Fruit fly (Drosophila melanogaster) whole organism, embryonic: ENCODE data around the gene CG5386.
A peak's percentile ranks its signal among the peaks of the same experiment; 100 is the strongest.

Experiments
- Bgb ChIP-seq: fragments of 200-800 bp; sonication (Bioruptor generic); IDR thresholded peaks from 2 replicates; pipeline ENCODE4 v1.3.6; 2022; ENCODE audit warnings: missing biosample characterization, missing genetic modification characterization; ENCODE audit not compliant: partially characterized antibody
- C15 ChIP-seq: fragments of 200-800 bp; sonication (Bioruptor generic); IDR thresholded peaks from 3 replicates; pipeline ENCODE4 v1.3.6; 2022; ENCODE audit warnings: missing biosample characterization, missing genetic modification characterization
- CG10654 ChIP-seq: fragments of 200-800 bp; sonication (Bioruptor generic); optimal IDR thresholded peaks from 2 replicates; lab custom pipeline; 2016; ENCODE audit warnings: missing biosample characterization, missing genetic modification characterization
- CG11695 ChIP-seq: fragments of 200-800 bp; sonication (Bioruptor generic); IDR thresholded peaks from 3 replicates; pipeline ENCODE4 v1.3.6; 2022; ENCODE audit warnings: missing biosample characterization, missing genetic modification characterization
- CG12391 ChIP-seq: fragments of 200-800 bp; sonication (Bioruptor generic); optimal IDR thresholded peaks from 3 replicates; lab custom pipeline; 2018; ENCODE audit warnings: missing biosample characterization, mild to moderate bottlenecking, missing genetic modification characterization, moderate library complexity
- CG14710 ChIP-seq: fragments of 200-800 bp; sonication (Bioruptor generic); optimal IDR thresholded peaks from 3 replicates; lab custom pipeline; 2019; ENCODE audit warnings: missing biosample characterization, mild to moderate bottlenecking, missing genetic modification characterization, moderate library complexity
- CG15073 ChIP-seq: fragments of 200-800 bp; sonication (Bioruptor generic); optimal IDR thresholded peaks from 2 replicates; lab custom pipeline; 2016; ENCODE audit warnings: missing biosample characterization, missing genetic modification characterization
- CG16863 ChIP-seq: fragments of 200-800 bp; sonication (Bioruptor generic); optimal IDR thresholded peaks from 3 replicates; lab custom pipeline; 2016; ENCODE audit warnings: missing biosample characterization, missing genetic modification characterization
- CG17612 ChIP-seq: fragments of 200-800 bp; sonication (Bioruptor generic); IDR thresholded peaks from 2 replicates; pipeline ENCODE4 v1.3.6; 2022; ENCODE audit warnings: missing biosample characterization, missing genetic modification characterization
- CG18476 ChIP-seq: fragments of 200-800 bp; sonication (Bioruptor generic); optimal IDR thresholded peaks from 2 replicates; lab custom pipeline; 2016; ENCODE audit warnings: missing biosample characterization, mild to moderate bottlenecking, missing genetic modification characterization
- CG2678 ChIP-seq: fragments of 200-800 bp; sonication (Bioruptor generic); optimal IDR thresholded peaks from 3 replicates; lab custom pipeline; 2019; ENCODE audit warnings: missing biosample characterization, mild to moderate bottlenecking, missing genetic modification characterization, moderate library complexity
- CG3065 ChIP-seq: fragments of 200-800 bp; sonication (Bioruptor generic); optimal IDR thresholded peaks from 2 replicates; lab custom pipeline; 2016; ENCODE audit warnings: missing biosample characterization, missing genetic modification characterization
- CG3163 ChIP-seq: fragments of 200-800 bp; sonication (Bioruptor generic); optimal IDR thresholded peaks from 3 replicates; lab custom pipeline; 2016; ENCODE audit warnings: missing biosample characterization, missing genetic modification characterization
- CG4404 ChIP-seq: fragments of 200-800 bp; sonication (Bioruptor generic); IDR thresholded peaks from 2 replicates; pipeline ENCODE4 v1.3.6; 2022; ENCODE audit warnings: missing biosample characterization, missing genetic modification characterization
- CG4424 ChIP-seq: fragments of 200-800 bp; sonication (Bioruptor generic); optimal IDR thresholded peaks from 3 replicates; lab custom pipeline; 2016; ENCODE audit warnings: missing biosample characterization, missing genetic modification characterization
- CG6854 ChIP-seq: fragments of 200-800 bp; sonication (Bioruptor generic); optimal IDR thresholded peaks from 3 replicates; lab custom pipeline; 2017; ENCODE audit warnings: missing biosample characterization, mild to moderate bottlenecking, missing genetic modification characterization
- CG7987 ChIP-seq: fragments of 200-800 bp; sonication (Bioruptor generic); optimal IDR thresholded peaks from 2 replicates; lab custom pipeline; 2018; ENCODE audit warnings: missing biosample characterization, mild to moderate bottlenecking, missing genetic modification characterization, moderate library complexity
- CG8478 ChIP-seq: fragments of >200 bp; optimal IDR thresholded peaks from 2 replicates; lab custom pipeline; 2018
- CG9797 ChIP-seq: fragments of 200-800 bp; sonication (Bioruptor generic); optimal IDR thresholded peaks from 3 replicates; lab custom pipeline; 2018; ENCODE audit warnings: missing biosample characterization, mild to moderate bottlenecking, missing genetic modification characterization
- CrebB ChIP-seq: fragments of 200-800 bp; sonication (Bioruptor generic); optimal IDR thresholded peaks from 3 replicates; lab custom pipeline; 2018; ENCODE audit warnings: missing biosample characterization, mild to moderate bottlenecking, missing genetic modification characterization
- D19A ChIP-seq: fragments of 200-800 bp; optimal IDR thresholded peaks from 3 replicates; lab custom pipeline; 2019; ENCODE audit warnings: missing biosample characterization, mild to moderate bottlenecking, missing genetic modification characterization, moderate library complexity
- Drgx ChIP-seq: fragments of 200-800 bp; sonication (Bioruptor generic); IDR thresholded peaks from 2 replicates; pipeline ENCODE4 v1.3.6; 2022; ENCODE audit warnings: missing biosample characterization, missing genetic modification characterization
- E2f2 ChIP-seq: fragments of 200-800 bp; sonication (Bioruptor generic); IDR thresholded peaks from 2 replicates; pipeline ENCODE4 v1.3.6; 2022; ENCODE audit warnings: missing biosample characterization, missing genetic modification characterization
- H15 ChIP-seq: fragments of 200-800 bp; sonication (Bioruptor generic); IDR thresholded peaks from 3 replicates; pipeline ENCODE4 v1.3.6; 2022; ENCODE audit warnings: missing biosample characterization, missing genetic modification characterization
- HLHmδ ChIP-seq: fragments of 200-800 bp; sonication (Bioruptor generic); optimal IDR thresholded peaks from 2 replicates; lab custom pipeline; 2018; ENCODE audit warnings: missing biosample characterization, mild to moderate bottlenecking, missing genetic modification characterization, moderate library complexity
- HmgD ChIP-seq: fragments of 200-800 bp; sonication (Bioruptor generic); optimal IDR thresholded peaks from 3 replicates; lab custom pipeline; 2016; ENCODE audit warnings: missing biosample characterization, missing genetic modification characterization
- HmgZ ChIP-seq: fragments of 200-800 bp; sonication (Bioruptor generic); optimal IDR thresholded peaks from 2 replicates; lab custom pipeline; 2018; ENCODE audit warnings: missing biosample characterization, mild to moderate bottlenecking, missing genetic modification characterization
- Hr3 ChIP-seq: fragments of 200-800 bp; sonication (Bioruptor generic); optimal IDR thresholded peaks from 3 replicates; lab custom pipeline; 2016; ENCODE audit warnings: missing biosample characterization, missing genetic modification characterization
- Rfx ChIP-seq: fragments of 200-800 bp; sonication (Bioruptor generic); IDR thresholded peaks from 2 replicates; pipeline ENCODE4 v1.3.6; 2022; ENCODE audit warnings: missing biosample characterization, missing genetic modification characterization
- Scr ChIP-seq: fragments of 200-800 bp; sonication (Bioruptor generic); IDR thresholded peaks from 2 replicates; pipeline ENCODE4 v1.3.6; 2022; ENCODE audit warnings: missing biosample characterization, missing genetic modification characterization; ENCODE audit not compliant: partially characterized antibody
- Tbp ChIP-seq: fragments of >200 bp; optimal IDR thresholded peaks from 2 replicates; lab custom pipeline; 2018; ENCODE audit warnings: missing biosample characterization, missing genetic modification characterization
- ara ChIP-seq: fragments of 200-800 bp; sonication (Bioruptor generic); IDR thresholded peaks from 2 replicates; pipeline ENCODE4 v1.3.6; 2022; ENCODE audit warnings: missing biosample characterization, missing genetic modification characterization
- crc ChIP-seq: fragments of 200-800 bp; sonication (Bioruptor generic); optimal IDR thresholded peaks from 2 replicates; lab custom pipeline; 2016; ENCODE audit warnings: missing biosample characterization, missing genetic modification characterization
- dan ChIP-seq: fragments of 200-800 bp; sonication (Bioruptor generic); IDR thresholded peaks from 2 replicates; pipeline ENCODE4 v1.3.6; 2022; ENCODE audit warnings: missing biosample characterization, missing genetic modification characterization
- dmrt99B ChIP-seq: fragments of 200-800 bp; sonication (Bioruptor generic); optimal IDR thresholded peaks from 2 replicates; lab custom pipeline; 2018; ENCODE audit warnings: missing biosample characterization, mild to moderate bottlenecking, missing genetic modification characterization, moderate library complexity
- fu2 ChIP-seq: fragments of 200-800 bp; sonication (Bioruptor generic); optimal IDR thresholded peaks from 2 replicates; lab custom pipeline; 2016; ENCODE audit warnings: missing biosample characterization, missing genetic modification characterization
- gcm ChIP-seq: fragments of 200-800 bp; sonication (Bioruptor generic); optimal IDR thresholded peaks from 2 replicates; lab custom pipeline; 2019; ENCODE audit warnings: missing biosample characterization, mild to moderate bottlenecking, missing genetic modification characterization, moderate library complexity
- grau ChIP-seq: fragments of 200-800 bp; optimal IDR thresholded peaks from 3 replicates; lab custom pipeline; 2019; ENCODE audit warnings: missing biosample characterization, mild to moderate bottlenecking, missing genetic modification characterization, moderate library complexity
- grn ChIP-seq: fragments of 200-800 bp; sonication (Bioruptor generic); optimal IDR thresholded peaks from 3 replicates; lab custom pipeline; 2017; ENCODE audit warnings: missing biosample characterization, missing genetic modification characterization
- hbn ChIP-seq: fragments of 200-800 bp; sonication (Bioruptor generic); IDR thresholded peaks from 2 replicates; pipeline ENCODE4 v1.3.6; 2022; ENCODE audit warnings: missing biosample characterization, missing genetic modification characterization; ENCODE audit not compliant: partially characterized antibody
- ind ChIP-seq: fragments of 200-800 bp; sonication (Bioruptor generic); optimal IDR thresholded peaks from 3 replicates; lab custom pipeline; 2016; ENCODE audit warnings: missing biosample characterization, missing genetic modification characterization
- mam ChIP-seq: fragments of 200-800 bp; sonication (Bioruptor generic); optimal IDR thresholded peaks from 3 replicates; lab custom pipeline; 2016; ENCODE audit warnings: missing biosample characterization, missing genetic modification characterization
- oc ChIP-seq: fragments of 200-800 bp; sonication (Bioruptor generic); optimal IDR thresholded peaks from 2 replicates; lab custom pipeline; 2018; ENCODE audit warnings: missing biosample characterization, mild to moderate bottlenecking, missing genetic modification characterization, moderate library complexity
- phol ChIP-seq: fragments of 200-800 bp; sonication (Bioruptor generic); optimal IDR thresholded peaks from 3 replicates; lab custom pipeline; 2018; ENCODE audit warnings: missing biosample characterization, mild to moderate bottlenecking, missing genetic modification characterization, moderate library complexity
- psq ChIP-seq: fragments of 200-800 bp; sonication (Bioruptor generic); optimal IDR thresholded peaks from 2 replicates; lab custom pipeline; 2017; ENCODE audit warnings: missing biosample characterization, missing genetic modification characterization
- slp2 ChIP-seq: fragments of 200-800 bp; sonication (Bioruptor generic); optimal IDR thresholded peaks from 2 replicates; lab custom pipeline; 2016; ENCODE audit warnings: missing biosample characterization, missing genetic modification characterization
- tgo ChIP-seq: fragments of 200-800 bp; sonication (Bioruptor generic); IDR thresholded peaks from 3 replicates; pipeline ENCODE4 v1.3.6; 2022; ENCODE audit warnings: missing biosample characterization, missing genetic modification characterization
- tll ChIP-seq, 2 experiments: fragments of 200-800 bp in 1 of 2; fragments of >200 bp in 1 of 2; sonication (Bioruptor generic) in 1 of 2; optimal IDR thresholded peaks; 2 replicates each; lab custom pipeline; 2017 to 2019; ENCODE audit warnings: missing biosample characterization in 2 of 2, missing genetic modification characterization in 2 of 2, mild to moderate bottlenecking in 1 of 2, moderate library complexity in 1 of 2
- twi ChIP-seq: fragments of 200-800 bp; optimal IDR thresholded peaks from 2 replicates; lab custom pipeline; 2019; ENCODE audit warnings: missing biosample characterization, mild to moderate bottlenecking, missing genetic modification characterization, moderate library complexity
- wor ChIP-seq: fragments of 200-800 bp; sonication (Bioruptor generic); IDR thresholded peaks from 2 replicates; pipeline ENCODE4 v1.3.6; 2022; ENCODE audit warnings: missing biosample characterization, missing genetic modification characterization

The CG5386 gene

DNA sequence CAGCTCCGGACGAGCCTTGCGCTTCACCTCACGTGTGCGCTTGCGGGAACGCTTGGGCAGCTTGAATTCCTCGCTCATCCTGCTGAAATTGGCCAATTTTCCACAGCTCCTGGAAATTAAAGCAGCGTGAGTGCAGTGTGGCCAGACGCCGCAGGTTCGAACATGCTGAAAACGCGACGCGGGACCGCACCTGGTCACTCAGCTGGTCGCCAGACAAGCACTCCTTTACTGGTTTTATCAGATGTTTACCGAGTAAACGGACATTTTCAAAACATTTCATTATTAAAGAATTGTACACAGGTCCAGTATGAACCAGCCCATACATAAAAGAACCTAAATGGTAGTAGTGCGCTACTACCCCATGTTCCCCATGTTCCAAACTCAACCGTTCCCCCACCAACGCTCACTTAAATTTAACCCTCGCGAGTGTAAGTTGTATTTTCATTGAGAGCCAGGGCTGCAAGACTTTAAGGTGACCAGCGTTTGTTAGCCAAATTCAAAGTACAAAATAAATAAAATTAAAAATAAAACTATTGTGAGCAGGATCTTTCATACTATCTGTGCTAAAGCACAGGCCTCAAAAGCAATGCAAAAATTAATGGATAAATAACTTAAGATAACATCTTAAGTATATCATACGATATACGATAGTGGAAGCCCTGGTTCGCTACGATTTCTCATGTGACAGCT is 20.3 kb upstream of the CG5386 start, which contains the start of the genes JMJD6, CG7071 and Muted (continued):
- TF ChIP-seq dmrt99B (tag; lab: Kevin White, UChicago) (peak; percentile 78), CG4404 (GFP tag; lab: Robert Waterston, UW) (peak; percentile 91), crc (GFP tag; lab: Kevin White, UChicago) (peak; percentile 77), CG18476 (GFP tag; lab: Kevin White, UChicago) (peak; percentile 89), H15 (GFP tag; lab: Robert Waterston, UW) (peak; percentile 87), Tbp (GFP tag; lab: Kevin White, UChicago) (peak; percentile 42), oc (tag; lab: Kevin White, UChicago) (peak; percentile 81), CG14710 (peak; percentile 94), HLHmδ (GFP tag; lab: Kevin White, UChicago) (no peak), HmgD (GFP tag; lab: Kevin White, UChicago) (peak; percentile 78), grau (tag; lab: Kevin White, UChicago) (peak; percentile 83), CG2678 (tag; lab: Kevin White, UChicago) (peak; percentile 92), Scr (GFP tag; lab: Robert Waterston, UW) (peak; percentile 89), CG11695 (GFP tag; lab: Robert Waterston, UW) (peak; percentile 87), CG3065 (peak; percentile 78), CG3163 (GFP tag; lab: Kevin White, UChicago) (peak; percentile 33), CG10654 (peak; percentile 86), CG7987 (GFP tag; lab: Kevin White, UChicago) (peak; percentile 86), CG8478 (lab: Kevin White, UChicago) (no peak), psq (peak; percentile 81), CG12391 (tag; lab: Kevin White, UChicago) (peak; percentile 97), tll (GFP tag; optimal IDR thresholded peaks at IDR 0.05; lab: Kevin White, UChicago) (peak in 1 of 2 experiments; percentile 11), CG15073 (GFP tag; lab: Kevin White, UChicago) (no peak), Drgx (GFP tag; lab: Robert Waterston, UW) (peak; percentile 85), grn (peak; percentile 98), ind (GFP tag; lab: Kevin White, UChicago) (peak; percentile 93), CG16863 (GFP tag; lab: Kevin White, UChicago) (peak; percentile 86), C15 (GFP tag; lab: Robert Waterston, UW) (peak; percentile 74), CrebB (peak; percentile 77), mam (GFP tag; lab: Kevin White, UChicago) (peak; percentile 93), Hr3 (GFP tag; lab: Kevin White, UChicago) (peak; percentile 92), twi (tag; lab: Kevin White, UChicago) (peak; percentile 77), gcm (peak; percentile 88), E2f2 (GFP tag; lab: Robert Waterston, UW) (peak; percentile 79), CG17612 (GFP tag; lab: Robert Waterston, UW) (peak; percentile 81), dan (GFP tag; lab: Robert Waterston, UW) (peak; percentile 71), CG6854 (GFP tag; lab: Kevin White, UChicago) (peak; percentile 39), D19A (tag; lab: Kevin White, UChicago) (peak; percentile 70), ara (GFP tag; lab: Robert Waterston, UW) (peak; percentile 86), fu2 (GFP tag; lab: Kevin White, UChicago) (peak; percentile 85), tgo (GFP tag; lab: Robert Waterston, UW) (peak; percentile 87), CG4424 (peak; percentile 94), HmgZ (peak; percentile 93), Bgb (peak; percentile 68), hbn (GFP tag; lab: Robert Waterston, UW) (peak; percentile 92), phol (tag; lab: Kevin White, UChicago) (peak; percentile 93), wor (GFP tag; lab: Robert Waterston, UW) (peak; percentile 77; the same call in 1 of the 2 replicates), Rfx (peak; percentile 95), slp2 (GFP tag; lab: Kevin White, UChicago) (peak; percentile 82), CG9797 (GFP tag; lab: Kevin White, UChicago) (peak; percentile 89)
